Worm (Caenorhabditis elegans) whole organism, L4 larva: Measurements from ENCODE around the gene cyp-33C8.

ENCODE experiments used
- dve-1 ChIP-seq: sonication (generic microtip); optimal IDR thresholded peaks from 2 replicates; lab custom pipeline; 2017; ENCODE audit warnings: antibody characterized with exemption, mild to moderate bottlenecking, missing genetic modification characterization, missing compliant biosample characterization; ENCODE audit not compliant: insufficient read depth
- lin-1 ChIP-seq: fragments of 200-800 bp; sonication (Bioruptor generic); IDR thresholded peaks from 2 replicates; pipeline ENCODE4 v1.3.6; 2022; ENCODE audit warnings: missing genetic modification reagents, missing genetic modification characterization, missing compliant biosample characterization
- snpc-4 ChIP-seq: fragments of 150-350 bp; optimal IDR thresholded peaks from 2 replicates; lab custom pipeline; 2014; ENCODE audit warnings: missing biosample characterization, missing genetic modification characterization

DNA sequence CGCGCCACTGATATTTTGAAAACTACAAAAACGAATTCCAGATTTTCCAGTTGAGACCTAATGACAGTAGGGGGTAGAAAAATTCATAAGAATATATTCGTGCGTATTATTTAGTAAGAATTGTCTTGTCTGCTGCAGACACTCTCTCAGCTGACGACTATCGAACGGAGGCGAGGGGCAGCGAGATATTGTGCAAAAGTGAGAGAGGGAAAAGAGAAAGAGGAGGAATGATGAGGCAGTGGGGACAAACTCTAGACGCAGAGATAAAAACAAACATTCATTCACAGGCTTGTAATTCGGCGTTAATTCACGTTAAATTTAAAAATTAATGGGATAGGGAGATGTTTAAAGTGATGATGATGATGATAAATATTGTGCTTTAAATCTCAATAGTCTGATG is 46.5 kb downstream of the cyp-33C8 start, which contains the start of gene gid-7:
- TF ChIP-seq lin-1 (no peak), dve-1 (tag; lab: Kevin White, UChicago) (no peak), snpc-4 (tag; lab: Kevin White, UChicago) (no peak)
